Worm (Caenorhabditis elegans) whole organism, L1 larva: ENCODE results near the gene srj-37.

Experiments used
- C34B4.2 ChIP-seq: sonication (generic microtip); optimal IDR thresholded peaks from 2 replicates; lab custom pipeline; 2017; ENCODE audit warnings: mild to moderate bottlenecking, missing genetic modification characterization, missing compliant biosample characterization
- aly-2 ChIP-seq: fragments of 150-350 bp; optimal IDR thresholded peaks from 2 replicates; lab custom pipeline; 2014; ENCODE audit warnings: missing biosample characterization, missing genetic modification characterization
- ceh-8 ChIP-seq: fragments of 200-800 bp; sonication (Bioruptor generic); optimal IDR thresholded peaks from 2 replicates; lab custom pipeline; 2018; ENCODE audit warnings: mild to moderate bottlenecking, missing genetic modification characterization, moderate library complexity, missing compliant biosample characterization
- ceh-82 ChIP-seq, 3 experiments: fragments of 150-350 bp in 1 of 3; sonication (generic microtip) in 2 of 3; optimal IDR thresholded peaks; 2 replicates each; lab custom pipeline; 2014 to 2017; ENCODE audit warnings: missing biosample characterization in 3 of 3, missing genetic modification characterization in 3 of 3
- ceh-88 ChIP-seq: fragments of 200-800 bp; sonication (Bioruptor generic); IDR thresholded peaks from 2 replicates; pipeline ENCODE4 v1.3.6; 2022; ENCODE audit warnings: missing genetic modification characterization, missing compliant biosample characterization
- efl-1 ChIP-seq, 4 experiments: fragments of 150-350 bp; optimal IDR thresholded peaks in 3 of 4; peaks in 1 of 4; 1 replicate in 1 of 4; 2 replicates in 3 of 4; lab custom pipeline; 2014; ENCODE audit warnings: missing biosample characterization in 2 of 4, missing genetic modification characterization in 2 of 4, missing genetic modification reagents in 2 of 4
- egl-13 ChIP-seq: sonication (generic microtip); optimal IDR thresholded peaks from 2 replicates; lab custom pipeline; 2016; ENCODE audit warnings: missing genotype, missing genetic modification reagents, missing genetic modification characterization, missing compliant biosample characterization
- egl-27 ChIP-seq, 2 experiments: fragments of 150-350 bp in 1 of 2; sonication (generic microtip); optimal IDR thresholded peaks; 3 replicates each; lab custom pipeline; 2017 to 2018; ENCODE audit warnings: missing biosample characterization in 2 of 2, missing genetic modification characterization in 2 of 2, missing genetic modification reagents in 2 of 2
- elt-2 ChIP-seq: sonication (generic microtip); optimal IDR thresholded peaks from 2 replicates; lab custom pipeline; 2016; ENCODE audit warnings: missing genetic modification characterization, mild to moderate bottlenecking, inconsistent platforms, missing compliant biosample characterization, missing genetic modification reagents
- elt-3 ChIP-seq, 6 experiments: fragments of 150-350 bp in 1 of 6; sonication (generic microtip); optimal IDR thresholded peaks; 2 replicates each; lab custom pipeline; 2017 to 2018; ENCODE audit warnings: missing biosample characterization in 6 of 6, missing genetic modification characterization in 6 of 6, inconsistent platforms in 1 of 6
- ets-5 ChIP-seq: fragments of 200-800 bp; sonication (Bioruptor generic); IDR thresholded peaks from 2 replicates; pipeline ENCODE4 v1.3.6; 2022; ENCODE audit warnings: missing genetic modification characterization, missing compliant biosample characterization
- fkh-4 ChIP-seq: sonication (generic microtip); optimal IDR thresholded peaks from 2 replicates; lab custom pipeline; 2016; ENCODE audit warnings: missing compliant biosample characterization, missing genetic modification characterization, borderline replicate concordance
- lin-13 ChIP-seq: fragments of 150-350 bp; optimal IDR thresholded peaks from 2 replicates; lab custom pipeline; 2014; ENCODE audit warnings: missing biosample characterization, missing genetic modification reagents, missing genetic modification characterization
- lin-14 ChIP-seq: fragments of 200-800 bp; sonication (Bioruptor generic); optimal IDR thresholded peaks from 2 replicates; lab custom pipeline; 2018; ENCODE audit warnings: mild to moderate bottlenecking, missing genetic modification characterization, moderate library complexity, missing compliant biosample characterization
- lin-35 ChIP-seq, 2 experiments: fragments of 150-350 bp; optimal IDR thresholded peaks; 2 replicates each; lab custom pipeline; 2014; ENCODE audit warnings: missing biosample characterization in 2 of 2, missing genetic modification characterization in 2 of 2, missing genetic modification reagents in 2 of 2
- mab-9 ChIP-seq: fragments of 200-800 bp; sonication (Bioruptor generic); IDR thresholded peaks from 2 replicates; pipeline ENCODE4 v1.3.6; 2022; ENCODE audit warnings: missing genetic modification reagents, missing genetic modification characterization, missing compliant biosample characterization
- mdl-1 ChIP-seq, 2 experiments: fragments of 150-350 bp; optimal IDR thresholded peaks; 2 replicates each; lab custom pipeline; 2014 to 2017; ENCODE audit warnings: missing biosample characterization in 2 of 2, missing genetic modification characterization in 2 of 2, inconsistent platforms in 1 of 2
- nhr-11 ChIP-seq: fragments of 150-350 bp; optimal IDR thresholded peaks from 2 replicates; lab custom pipeline; 2014; ENCODE audit warnings: missing biosample characterization, missing genetic modification characterization
- nhr-12 ChIP-seq: sonication (generic microtip); optimal IDR thresholded peaks from 2 replicates; lab custom pipeline; 2017; ENCODE audit warnings: missing biosample characterization, missing genetic modification characterization
- nhr-20 ChIP-seq: sonication (generic microtip); optimal IDR thresholded peaks from 2 replicates; lab custom pipeline; 2016; ENCODE audit warnings: mild to moderate bottlenecking, missing genetic modification characterization, missing compliant biosample characterization
- nhr-47 ChIP-seq: sonication (generic microtip); optimal IDR thresholded peaks from 2 replicates; lab custom pipeline; 2016; ENCODE audit warnings: mild to moderate bottlenecking, missing genetic modification characterization, moderate library complexity, missing compliant biosample characterization
- nhr-71 ChIP-seq: sonication (generic microtip); optimal IDR thresholded peaks from 2 replicates; lab custom pipeline; 2016; ENCODE audit warnings: mild to moderate bottlenecking, missing genetic modification characterization, moderate library complexity, missing compliant biosample characterization
- nhr-84 ChIP-seq: sonication (generic microtip); optimal IDR thresholded peaks from 2 replicates; lab custom pipeline; 2017; ENCODE audit warnings: missing biosample characterization, missing genetic modification characterization
- nhr-90 ChIP-seq: sonication (generic microtip); optimal IDR thresholded peaks from 2 replicates; lab custom pipeline; 2016; ENCODE audit warnings: mild to moderate bottlenecking, missing genetic modification characterization, missing compliant biosample characterization; ENCODE audit not compliant: poor library complexity
- pag-3 ChIP-seq: sonication (generic microtip); optimal IDR thresholded peaks from 2 replicates; lab custom pipeline; 2017; ENCODE audit warnings: missing genetic modification characterization, mild to moderate bottlenecking, missing compliant biosample characterization, antibody characterized with exemption, borderline replicate concordance; ENCODE audit not compliant: insufficient read depth
- pax-3 ChIP-seq: fragments of 200-800 bp; sonication (Bioruptor generic); optimal IDR thresholded peaks from 2 replicates; lab custom pipeline; 2018; ENCODE audit warnings: mild to moderate bottlenecking, missing genetic modification characterization, moderate library complexity, missing compliant biosample characterization
- pqm-1 ChIP-seq: sonication (generic microtip); optimal IDR thresholded peaks from 3 replicates; lab custom pipeline; 2017; ENCODE audit warnings: missing biosample characterization, missing genetic modification characterization
- sptf-1 ChIP-seq: fragments of 150-350 bp; optimal IDR thresholded peaks from 2 replicates; lab custom pipeline; 2014; ENCODE audit warnings: missing biosample characterization, missing genetic modification characterization
- sup-37 ChIP-seq: fragments of 200-800 bp; sonication (Bioruptor generic); optimal IDR thresholded peaks from 2 replicates; lab custom pipeline; 2018; ENCODE audit warnings: mild to moderate bottlenecking, missing genetic modification characterization, missing compliant biosample characterization
- swsn-7 ChIP-seq: sonication (generic microtip); optimal IDR thresholded peaks from 2 replicates; lab custom pipeline; 2016; ENCODE audit warnings: missing genetic modification characterization, missing compliant biosample characterization
- unc-130 ChIP-seq: fragments of 150-350 bp; optimal IDR thresholded peaks from 2 replicates; lab custom pipeline; 2017; ENCODE audit warnings: missing biosample characterization, missing genetic modification characterization, inconsistent platforms
- unc-86 ChIP-seq: sonication (generic microtip); optimal IDR thresholded peaks from 2 replicates; lab custom pipeline; 2016; ENCODE audit warnings: missing genetic modification characterization, missing compliant biosample characterization
- vab-15 ChIP-seq: sonication (generic microtip); optimal IDR thresholded peaks from 2 replicates; lab custom pipeline; 2017; ENCODE audit warnings: missing genotype, mild to moderate bottlenecking, missing genetic modification characterization, missing compliant biosample characterization
- xbp-1 ChIP-seq: sonication (generic microtip); optimal IDR thresholded peaks from 2 replicates; lab custom pipeline; 2016; ENCODE audit warnings: missing genetic modification characterization, missing compliant biosample characterization

The srj-37 gene

DNA sequence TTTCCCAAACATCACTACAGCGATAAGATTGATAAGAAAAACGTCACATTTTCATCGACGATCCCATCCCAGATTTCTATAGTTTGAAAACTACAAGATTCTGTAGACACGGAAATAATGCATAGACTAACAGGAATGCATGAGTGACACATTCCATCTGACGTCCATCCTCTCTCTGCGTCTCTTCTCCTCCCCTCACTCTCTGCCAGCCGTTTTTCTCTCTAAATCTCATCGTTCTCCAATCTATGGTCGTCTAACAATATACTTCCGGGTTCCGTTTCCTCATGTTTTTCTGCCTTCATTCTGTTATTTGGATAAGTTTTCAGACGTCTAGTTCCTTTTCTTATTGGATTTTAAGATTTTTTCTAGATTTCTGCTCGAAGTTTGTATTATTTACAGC lies 19.4 kb upstream of the srj-37 start, which contains the start of gene F48G7.4 (continued):
- TF ChIP-seq aly-2 (tag; lab: Kevin White, UChicago), result peak; percentile 54
- no peak for TF ChIP-seq pqm-1 (tag; lab: Kevin White, UChicago)
- TF ChIP-seq sptf-1, result no peak
- peak; percentile 86 for TF ChIP-seq nhr-47 (tag; lab: Kevin White, UChicago)
- TF ChIP-seq lin-35 (GFP tag; optimal IDR thresholded peaks at IDR 0.05; lab: Kevin White, UChicago), result peak; percentile 52 to 64
- TF ChIP-seq lin-14, result peak; percentile 100
- TF ChIP-seq nhr-71, result peak; percentile 91
- no peak for TF ChIP-seq nhr-12 (tag; lab: Kevin White, UChicago)
- TF ChIP-seq swsn-7 (tag; lab: Kevin White, UChicago), result peak; percentile 78

DNA sequence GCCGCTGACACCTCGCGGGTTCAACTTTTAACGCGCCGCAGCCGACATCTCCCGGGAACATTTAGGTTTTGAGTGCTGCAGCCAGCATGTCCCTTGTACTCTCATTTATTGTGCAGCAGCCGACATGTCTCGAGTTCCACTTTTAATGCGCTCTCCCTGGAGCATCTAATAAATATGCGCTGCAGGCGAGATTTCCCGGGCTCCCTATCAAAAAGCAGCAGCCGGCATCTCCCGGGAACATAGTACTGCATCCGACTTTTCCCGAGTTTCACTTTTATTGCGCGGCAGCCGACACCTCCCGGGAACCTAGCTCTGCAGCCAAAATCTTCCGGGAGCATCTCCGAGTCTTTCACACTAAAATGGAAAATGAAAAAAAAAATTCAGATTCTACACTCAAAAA lies 17.4 kb upstream of the srj-37 start:
- TF ChIP-seq egl-27 (tag; optimal IDR thresholded peaks at IDR 0.05; lab: Kevin White, UChicago) (no peak), fkh-4 (tag; lab: Kevin White, UChicago) (no peak), nhr-20 (tag; lab: Kevin White, UChicago) (no peak), C34B4.2 (tag; lab: Kevin White, UChicago) (no peak), nhr-84 (no peak), nhr-90 (no peak), unc-86 (tag; lab: Kevin White, UChicago) (no peak), egl-13 (tag; lab: Kevin White, UChicago) (no peak), xbp-1 (tag; lab: Kevin White, UChicago) (no peak), sup-37 (GFP tag; lab: Kevin White, UChicago) (no peak), ets-5 (GFP tag; lab: Robert Waterston, UW) (no peak), swsn-7 (tag; lab: Kevin White, UChicago) (no peak), nhr-11 (no peak), ceh-8 (GFP tag; lab: Kevin White, UChicago) (no peak), sptf-1 (no peak), pax-3 (tag; lab: Kevin White, UChicago) (no peak), pqm-1 (tag; lab: Kevin White, UChicago) (no peak)

DNA sequence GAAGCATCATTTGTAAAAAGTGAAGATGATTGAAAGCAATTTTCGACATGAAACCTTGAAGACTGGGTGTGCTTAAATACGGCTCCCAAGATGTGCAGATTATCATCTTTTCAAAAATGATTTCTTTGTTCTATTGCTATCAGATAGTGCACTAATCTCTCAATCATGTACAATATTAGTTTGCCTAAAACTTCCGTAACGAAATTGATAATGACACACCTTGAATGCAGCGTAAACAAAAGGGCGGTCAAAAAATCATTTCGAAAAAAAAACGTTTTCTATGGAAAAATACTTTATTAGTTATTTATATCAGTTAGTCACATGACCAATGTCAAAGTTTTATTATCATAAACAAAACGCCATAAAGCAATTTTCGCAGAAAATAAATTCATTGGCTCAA lies 15.5 kb upstream of the srj-37 start, which contains the start of gene F48G7.5:
TSS of gene F48G7.5 (minus strand) at position 34 of the 400 bp plus-strand sequence.
- TF ChIP-seq ceh-82 (tag; optimal IDR thresholded peaks at IDR 0.05; lab: Kevin White, UChicago), result no peak
- no peak for TF ChIP-seq ceh-8 (GFP tag; lab: Kevin White, UChicago)
- no peak for TF ChIP-seq egl-27 (tag; optimal IDR thresholded peaks at IDR 0.05; lab: Kevin White, UChicago)
- no peak for TF ChIP-seq C34B4.2 (tag; lab: Kevin White, UChicago)
- no peak for TF ChIP-seq mab-9 (GFP tag; lab: Robert Waterston, UW)
- no peak for TF ChIP-seq vab-15 (tag; lab: Kevin White, UChicago)
- peak; percentile 29 for TF ChIP-seq elt-2 (tag; lab: Kevin White, UChicago)
- TF ChIP-seq nhr-90, result no peak
- TF ChIP-seq lin-13 (GFP tag; lab: Kevin White, UChicago), result no peak

DNA sequence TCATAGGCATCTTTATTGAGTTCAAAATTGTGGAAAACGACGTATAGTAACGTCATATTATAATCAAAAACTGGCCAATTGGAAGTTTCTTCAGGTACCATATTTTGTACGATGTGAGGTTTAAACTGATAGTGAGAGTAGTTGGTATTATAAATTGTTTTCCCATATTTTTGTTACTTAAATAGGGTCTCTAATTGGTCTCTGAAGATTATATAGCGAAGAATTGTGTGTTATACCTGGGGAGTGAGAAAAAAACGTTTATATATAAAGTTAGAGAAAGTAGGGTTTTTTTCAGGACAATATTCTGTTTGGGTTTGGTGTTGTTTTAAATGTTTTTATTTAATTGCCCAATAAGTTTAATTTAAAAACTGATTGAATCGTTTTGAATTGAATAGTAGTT lies 13.5 kb upstream of the srj-37 start, which contains the start of gene srt-17:
TSS of gene srt-17 (minus strand) at position 101 of the 400 bp plus-strand sequence.
- no peak for TF ChIP-seq fkh-4 (tag; lab: Kevin White, UChicago)
- TF ChIP-seq efl-1 (optimal IDR thresholded peaks at IDR 0.05; lab: Kevin White, UChicago), result no peak
- no peak for TF ChIP-seq efl-1 (GFP tag; optimal IDR thresholded peaks at IDR 0.05 in 1 of 2; lab: Kevin White, UChicago)
- no peak for TF ChIP-seq ceh-88
- TF ChIP-seq mdl-1 (tag; optimal IDR thresholded peaks at IDR 0.05; lab: Kevin White, UChicago), result no peak

DNA sequence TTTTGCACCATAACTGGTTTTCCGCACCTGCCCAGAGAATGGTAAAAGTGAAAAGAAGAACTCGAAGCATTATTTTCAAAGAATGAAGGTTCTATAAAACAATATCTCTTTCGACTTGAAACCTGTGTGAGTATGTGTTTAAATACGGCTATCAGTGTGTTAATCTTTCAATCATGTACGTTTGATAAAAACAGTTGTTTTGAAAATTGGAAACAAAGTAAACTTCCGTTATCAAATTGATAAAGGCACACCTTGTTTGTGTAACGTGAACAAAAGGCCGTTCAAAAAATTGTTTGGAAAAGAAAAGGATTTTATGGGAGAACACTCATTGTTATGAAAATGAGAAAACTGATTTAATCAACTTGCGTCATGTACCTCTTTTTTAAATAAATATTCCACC lies 12.1 kb upstream of the srj-37 start, which contains the start of gene F48G7.7:
TSS of gene F48G7.7 (minus strand) at position 101 of the 400 bp plus-strand sequence.
- TF ChIP-seq nhr-90 (no peak), fkh-4 (tag; lab: Kevin White, UChicago) (no peak), elt-3 (tag; optimal IDR thresholded peaks at IDR 0.05; lab: Kevin White, UChicago) (no peak), ceh-82 (tag; optimal IDR thresholded peaks at IDR 0.05; lab: Kevin White, UChicago) (no peak), pag-3 (no peak), lin-14 (no peak), unc-130 (no peak), sup-37 (GFP tag; lab: Kevin White, UChicago) (no peak)
